Fruit fly (Drosophila melanogaster) whole organism, pupa: ENCODE measurements around the gene Osi6.

Source experiments
- CG10348 ChIP-seq: fragments of 200-800 bp; sonication (Bioruptor generic); IDR thresholded peaks from 2 replicates; pipeline ENCODE4 v1.3.6; 2022; ENCODE audit warnings: missing biosample characterization, missing genetic modification characterization
- CG17806 ChIP-seq: fragments of 200-800 bp; sonication (Bioruptor generic); optimal IDR thresholded peaks from 2 replicates; lab custom pipeline; 2018; ENCODE audit warnings: missing biosample characterization, mild to moderate bottlenecking, missing genetic modification characterization, moderate library complexity
- CG8159 ChIP-seq: fragments of 200-800 bp; sonication (Bioruptor generic); optimal IDR thresholded peaks from 3 replicates; lab custom pipeline; 2018; ENCODE audit warnings: missing biosample characterization, mild to moderate bottlenecking, missing genetic modification characterization, moderate library complexity
- D1 ChIP-seq: fragments of 200-800 bp; sonication (Bioruptor generic); optimal IDR thresholded peaks from 2 replicates; lab custom pipeline; 2018; ENCODE audit warnings: missing biosample characterization, mild to moderate bottlenecking, missing genetic modification characterization, moderate library complexity
- EcR ChIP-seq: fragments of 200-800 bp; sonication (Bioruptor generic); optimal IDR thresholded peaks from 3 replicates; lab custom pipeline; 2019; ENCODE audit warnings: missing biosample characterization, missing genetic modification characterization, mild to moderate bottlenecking, moderate library complexity, missing genetic modification reagents
- Pif1A ChIP-seq: fragments of 200-800 bp; sonication (Bioruptor generic); optimal IDR thresholded peaks from 3 replicates; lab custom pipeline; 2016; ENCODE audit warnings: missing biosample characterization, missing genetic modification characterization
- gl ChIP-seq: fragments of 200-800 bp; sonication (Bioruptor generic); optimal IDR thresholded peaks from 2 replicates; lab custom pipeline; 2018; ENCODE audit warnings: missing biosample characterization, mild to moderate bottlenecking, missing genetic modification characterization

DNA sequence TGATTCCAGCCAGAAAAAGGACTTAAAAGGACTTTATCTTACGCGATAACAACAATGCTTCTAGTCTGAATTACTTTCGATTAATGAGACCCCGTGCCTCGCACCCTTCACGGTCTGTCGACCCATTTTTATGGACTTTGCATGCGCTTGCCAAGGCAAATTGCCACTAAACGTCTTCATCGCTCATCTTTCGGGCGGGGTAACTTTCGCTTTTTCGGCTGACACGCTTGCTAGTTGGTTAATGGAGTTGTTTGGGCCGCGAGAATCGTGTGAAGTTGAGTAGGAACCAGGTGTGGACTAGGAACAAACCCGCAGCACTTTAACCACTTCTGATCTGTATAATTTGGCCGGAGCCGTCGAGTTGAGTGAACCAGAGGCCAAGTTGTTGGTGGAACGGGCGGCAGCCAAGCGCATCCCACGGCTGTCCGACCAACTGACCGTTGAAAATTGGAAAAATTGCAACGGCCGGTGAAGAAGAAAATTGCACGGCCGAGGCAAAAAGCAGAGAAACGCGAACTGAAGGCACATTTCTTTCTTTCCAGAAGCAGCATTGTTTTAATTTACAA, 7.4 kb upstream of the Osi6 start, which contains the start of gene Osi5:
- TF ChIP-seq CG10348 (GFP tag; lab: Robert Waterston, UW), result no peak
- no peak for TF ChIP-seq gl (tag; lab: Kevin White, UChicago)
- no peak for TF ChIP-seq D1 (tag; lab: Kevin White, UChicago)
- TF ChIP-seq Pif1A, result no peak
- TF ChIP-seq EcR (GFP tag; lab: Kevin White, UChicago), result no peak
- no peak for TF ChIP-seq CG17806 (tag; lab: Kevin White, UChicago)
- no peak for TF ChIP-seq CG8159 (tag; lab: Kevin White, UChicago)
